Fruit fly (Drosophila melanogaster) S2 (cell line): ENCODE measurements around the gene CG8461.

Experiments used
- CG8478 ChIP-seq: fragments of >200 bp; optimal IDR thresholded peaks from 2 replicates; lab custom pipeline; 2018
- CTCF ChIP-seq, 2 experiments: fragments of >200 bp; optimal IDR thresholded peaks; 2 replicates each; lab custom pipeline; 2018

dm6 chr3R:14471426-14471825 is 42.0 kb downstream of the CG8461 start:
- TF ChIP-seq CG8478 (lab: Kevin White, UChicago) (no peak), CTCF (optimal IDR thresholded peaks at IDR 0.05; lab: Kevin White, UChicago) (no peak)
